Worm (Caenorhabditis elegans): ENCODE measurements around the gene F58H1.3.

DNA sequence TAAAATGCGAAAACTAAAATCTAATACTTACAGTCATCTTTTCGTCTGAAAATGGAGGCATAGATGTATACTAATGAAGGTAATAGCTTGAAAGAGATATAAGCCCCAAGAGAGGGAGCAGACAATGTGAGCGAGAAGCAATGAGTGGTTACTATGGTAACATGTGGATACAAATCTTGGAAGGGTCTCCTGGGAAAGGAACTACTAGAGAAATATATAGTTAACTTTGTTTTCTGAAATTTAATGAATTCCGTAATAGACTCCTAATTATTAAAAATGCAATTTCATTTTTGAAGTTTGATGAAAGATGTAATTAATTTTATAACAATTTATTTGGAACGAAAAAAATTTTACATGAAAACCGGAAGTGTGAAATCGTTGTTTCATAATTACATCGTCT, 6.4 kb upstream of the F58H1.3 start, which contains the start of gene osm-6:
- TF ChIP-seq ama-1 (optimal IDR thresholded peaks at IDR 0.05) (no peak), zip-5 (tag; optimal IDR thresholded peaks at IDR 0.05) (no peak), pqm-1 (tag; optimal IDR thresholded peaks at IDR 0.05) (no peak), tbx-7 (tag; optimal IDR thresholded peaks at IDR 0.05) (no peak), fkh-6 (tag; optimal IDR thresholded peaks at IDR 0.05) (no peak)

Data from whole organism, late embryonic.